Fruit fly (Drosophila melanogaster) whole organism, prepupa: ENCODE measurements around the gene CG11619.

Experiments used
- Blimp-1 ChIP-seq: fragments of 200-800 bp; sonication (Bioruptor generic); optimal IDR thresholded peaks from 3 replicates; lab custom pipeline; 2017; ENCODE audit warnings: missing biosample characterization, missing genetic modification characterization, mild to moderate bottlenecking, moderate library complexity, missing genetic modification reagents
- CG10631 ChIP-seq: fragments of 200-800 bp; sonication (Bioruptor generic); optimal IDR thresholded peaks from 2 replicates; lab custom pipeline; 2016; ENCODE audit warnings: missing biosample characterization, missing genetic modification characterization
- CG11294 ChIP-seq: fragments of 200-800 bp; sonication (Bioruptor generic); IDR thresholded peaks from 2 replicates; pipeline ENCODE4 v1.3.6; 2022; ENCODE audit warnings: missing biosample characterization, missing genetic modification characterization
- CG11762 ChIP-seq: fragments of 200-800 bp; sonication (Bioruptor generic); optimal IDR thresholded peaks from 3 replicates; lab custom pipeline; 2016; ENCODE audit warnings: missing biosample characterization, missing genetic modification characterization; ENCODE audit not compliant: insufficient read depth
- CG11902 ChIP-seq: fragments of 200-800 bp; sonication (Bioruptor generic); optimal IDR thresholded peaks from 3 replicates; lab custom pipeline; 2016; ENCODE audit warnings: missing biosample characterization, missing genetic modification characterization
- CG15336 ChIP-seq: fragments of 200-800 bp; sonication (Bioruptor generic); IDR thresholded peaks from 2 replicates; pipeline ENCODE4 v1.3.6; 2022; ENCODE audit warnings: missing biosample characterization, missing genetic modification characterization
- CG1621 ChIP-seq: fragments of 200-800 bp; sonication (Bioruptor generic); optimal IDR thresholded peaks from 3 replicates; lab custom pipeline; 2018; ENCODE audit warnings: missing biosample characterization, mild to moderate bottlenecking, missing genetic modification characterization
- CG16779 ChIP-seq: fragments of 200-800 bp; sonication (Bioruptor generic); optimal IDR thresholded peaks from 3 replicates; lab custom pipeline; 2017; ENCODE audit warnings: missing biosample characterization, mild to moderate bottlenecking, missing genetic modification characterization
- CG3032 ChIP-seq: fragments of 200-800 bp; optimal IDR thresholded peaks from 2 replicates; lab custom pipeline; 2019; ENCODE audit warnings: missing biosample characterization, mild to moderate bottlenecking, missing genetic modification characterization, moderate library complexity
- CG31627 ChIP-seq: fragments of 200-800 bp; sonication (Bioruptor generic); optimal IDR thresholded peaks from 3 replicates; lab custom pipeline; 2016; ENCODE audit warnings: missing biosample characterization, missing genetic modification characterization
- CG32006 ChIP-seq: fragments of 200-800 bp; sonication (Bioruptor generic); optimal IDR thresholded peaks from 3 replicates; lab custom pipeline; 2017; ENCODE audit warnings: missing biosample characterization, mild to moderate bottlenecking, missing genetic modification characterization
- CG34406 ChIP-seq: fragments of 200-800 bp; sonication (Bioruptor generic); optimal IDR thresholded peaks from 3 replicates; lab custom pipeline; 2016; ENCODE audit warnings: missing biosample characterization, missing genetic modification characterization
- CG3919 ChIP-seq: fragments of 200-800 bp; sonication (Bioruptor generic); optimal IDR thresholded peaks from 3 replicates; lab custom pipeline; 2016; ENCODE audit warnings: missing biosample characterization, missing genetic modification characterization
- CG4318 ChIP-seq: fragments of 200-800 bp; sonication (Bioruptor generic); optimal IDR thresholded peaks from 3 replicates; lab custom pipeline; 2017; ENCODE audit warnings: missing biosample characterization, mild to moderate bottlenecking, missing genetic modification characterization
- CG6163 ChIP-seq: fragments of 200-800 bp; sonication (Bioruptor generic); IDR thresholded peaks from 3 replicates; pipeline ENCODE4 v1.3.6; 2022; ENCODE audit warnings: missing biosample characterization, missing genetic modification characterization
- CG6276 ChIP-seq: fragments of 200-800 bp; sonication (Bioruptor generic); optimal IDR thresholded peaks from 2 replicates; lab custom pipeline; 2017; ENCODE audit warnings: missing biosample characterization, mild to moderate bottlenecking, missing genetic modification characterization
- CG6808 ChIP-seq: fragments of 200-800 bp; sonication (Bioruptor generic); optimal IDR thresholded peaks from 3 replicates; lab custom pipeline; 2017; ENCODE audit warnings: missing biosample characterization, missing genetic modification characterization, mild to moderate bottlenecking, moderate library complexity, missing genetic modification reagents
- CG6854 ChIP-seq: fragments of 200-800 bp; sonication (Bioruptor generic); optimal IDR thresholded peaks from 2 replicates; lab custom pipeline; 2017; ENCODE audit warnings: missing biosample characterization, mild to moderate bottlenecking, missing genetic modification characterization
- CG7368 ChIP-seq: fragments of 200-800 bp; sonication (Bioruptor generic); optimal IDR thresholded peaks from 3 replicates; lab custom pipeline; 2016; ENCODE audit warnings: missing biosample characterization, missing genetic modification characterization
- CG8119 ChIP-seq: fragments of 200-800 bp; sonication (Bioruptor generic); IDR thresholded peaks from 3 replicates; pipeline ENCODE4 v1.3.6; 2022; ENCODE audit warnings: missing biosample characterization, missing genetic modification characterization
- CG8319 ChIP-seq: fragments of 200-800 bp; sonication (Bioruptor generic); optimal IDR thresholded peaks from 3 replicates; lab custom pipeline; 2016; ENCODE audit warnings: missing biosample characterization, missing genetic modification characterization
- CG8632 ChIP-seq: fragments of 200-800 bp; sonication (Bioruptor generic); optimal IDR thresholded peaks from 3 replicates; lab custom pipeline; 2016; ENCODE audit warnings: missing biosample characterization, missing genetic modification characterization
- Eip75B ChIP-seq: fragments of 200-800 bp; sonication (Bioruptor generic); optimal IDR thresholded peaks from 3 replicates; lab custom pipeline; 2016; ENCODE audit warnings: missing biosample characterization, missing genetic modification characterization
- Eip78C ChIP-seq: fragments of 200-800 bp; sonication (Bioruptor generic); peaks from one replicate; lab custom pipeline; 2016; ENCODE audit warnings: missing biosample characterization, missing genetic modification characterization
- Ets21C ChIP-seq: fragments of 200-800 bp; sonication (Bioruptor generic); optimal IDR thresholded peaks from 3 replicates; lab custom pipeline; 2016; ENCODE audit warnings: missing biosample characterization, missing genetic modification characterization
- Ets96B ChIP-seq: fragments of 200-800 bp; optimal IDR thresholded peaks from 2 replicates; lab custom pipeline; 2019; ENCODE audit warnings: missing biosample characterization, mild to moderate bottlenecking, missing genetic modification characterization, moderate library complexity
- Gug ChIP-seq: fragments of 200-800 bp; sonication (Bioruptor generic); IDR thresholded peaks from 2 replicates; pipeline ENCODE4 v1.3.6; 2022; ENCODE audit warnings: missing biosample characterization, missing genetic modification characterization
- Hr38 ChIP-seq: sonication (Bioruptor generic); optimal IDR thresholded peaks from 2 replicates; lab custom pipeline; 2016; ENCODE audit warnings: missing biosample characterization, missing genetic modification characterization
- Hr39 ChIP-seq: fragments of 200-800 bp; sonication (Bioruptor generic); optimal IDR thresholded peaks from 2 replicates; lab custom pipeline; 2016; ENCODE audit warnings: missing biosample characterization, missing genetic modification characterization
- Hr4 ChIP-seq: fragments of 200-800 bp; sonication (Bioruptor generic); optimal IDR thresholded peaks from 3 replicates; lab custom pipeline; 2016; ENCODE audit warnings: missing biosample characterization, missing genetic modification characterization
- Lpt ChIP-seq: fragments of 200-800 bp; sonication (Bioruptor generic); optimal IDR thresholded peaks from 3 replicates; lab custom pipeline; 2016; ENCODE audit warnings: missing biosample characterization, missing genetic modification characterization
- Met ChIP-seq: fragments of 200-800 bp; sonication (Bioruptor generic); optimal IDR thresholded peaks from 3 replicates; lab custom pipeline; 2016; ENCODE audit warnings: missing biosample characterization, missing genetic modification characterization
- OdsH ChIP-seq: fragments of 200-800 bp; sonication (Bioruptor generic); optimal IDR thresholded peaks from 3 replicates; lab custom pipeline; 2016; ENCODE audit warnings: missing biosample characterization, missing genetic modification characterization
- Sox102F ChIP-seq: fragments of 200-800 bp; sonication (Bioruptor generic); optimal IDR thresholded peaks from 2 replicates; lab custom pipeline; 2016; ENCODE audit warnings: missing biosample characterization, mild to moderate bottlenecking, missing genetic modification characterization
- Sox14 ChIP-seq: fragments of 200-800 bp; sonication (Bioruptor generic); optimal IDR thresholded peaks from 3 replicates; lab custom pipeline; 2016; ENCODE audit warnings: missing biosample characterization, missing genetic modification characterization
- achi ChIP-seq: fragments of 200-800 bp; sonication (Bioruptor generic); optimal IDR thresholded peaks from 3 replicates; lab custom pipeline; 2016; ENCODE audit warnings: missing biosample characterization, missing genetic modification characterization
- acj6 ChIP-seq: fragments of 200-800 bp; sonication (Bioruptor generic); optimal IDR thresholded peaks from 3 replicates; lab custom pipeline; 2016; ENCODE audit warnings: missing biosample characterization, missing genetic modification characterization
- cyc ChIP-seq: fragments of 200-800 bp; sonication (Bioruptor generic); optimal IDR thresholded peaks from 3 replicates; lab custom pipeline; 2016; ENCODE audit warnings: missing biosample characterization, missing genetic modification characterization
- dac ChIP-seq: fragments of 200-800 bp; sonication (Bioruptor generic); optimal IDR thresholded peaks from 2 replicates; lab custom pipeline; 2017; ENCODE audit warnings: missing biosample characterization, mild to moderate bottlenecking, missing genetic modification characterization
- dsx ChIP-seq: fragments of 200-800 bp; optimal IDR thresholded peaks from 3 replicates; lab custom pipeline; 2019; ENCODE audit warnings: missing biosample characterization, mild to moderate bottlenecking, missing genetic modification characterization, moderate library complexity; ENCODE audit not compliant: poor library complexity, severe bottlenecking
- esn ChIP-seq: fragments of 200-800 bp; sonication (Bioruptor generic); optimal IDR thresholded peaks from 2 replicates; lab custom pipeline; 2016; ENCODE audit warnings: missing biosample characterization, mild to moderate bottlenecking, missing genetic modification characterization, moderate library complexity
- lz ChIP-seq: fragments of 200-800 bp; sonication (Bioruptor generic); optimal IDR thresholded peaks from 3 replicates; lab custom pipeline; 2016; ENCODE audit warnings: missing biosample characterization, missing genetic modification characterization
- net ChIP-seq: fragments of 200-800 bp; sonication (Bioruptor generic); optimal IDR thresholded peaks from 3 replicates; lab custom pipeline; 2016; ENCODE audit warnings: missing biosample characterization, missing genetic modification characterization
- pdm3 ChIP-seq: fragments of 200-800 bp; sonication (Bioruptor generic); optimal IDR thresholded peaks from 3 replicates; lab custom pipeline; 2016; ENCODE audit warnings: missing biosample characterization, missing genetic modification characterization
- salr ChIP-seq, 2 experiments: fragments of 200-800 bp; sonication (Bioruptor generic); optimal IDR thresholded peaks; 3 replicates each; lab custom pipeline; 2016 to 2018; ENCODE audit warnings: missing biosample characterization in 2 of 2, missing genetic modification characterization in 2 of 2, mild to moderate bottlenecking in 1 of 2
- svp ChIP-seq: fragments of 200-800 bp; sonication (Bioruptor generic); peaks from one replicate; lab custom pipeline; 2016; ENCODE audit warnings: missing biosample characterization, missing genetic modification characterization
- topi ChIP-seq: fragments of 200-800 bp; sonication (Bioruptor generic); optimal IDR thresholded peaks from 3 replicates; lab custom pipeline; 2016; ENCODE audit warnings: missing biosample characterization, missing genetic modification characterization
- vri ChIP-seq: fragments of 200-800 bp; sonication (Bioruptor generic); optimal IDR thresholded peaks from 3 replicates; lab custom pipeline; 2016; ENCODE audit warnings: missing biosample characterization, mild to moderate bottlenecking, missing genetic modification characterization

Gene CG11619

DNA sequence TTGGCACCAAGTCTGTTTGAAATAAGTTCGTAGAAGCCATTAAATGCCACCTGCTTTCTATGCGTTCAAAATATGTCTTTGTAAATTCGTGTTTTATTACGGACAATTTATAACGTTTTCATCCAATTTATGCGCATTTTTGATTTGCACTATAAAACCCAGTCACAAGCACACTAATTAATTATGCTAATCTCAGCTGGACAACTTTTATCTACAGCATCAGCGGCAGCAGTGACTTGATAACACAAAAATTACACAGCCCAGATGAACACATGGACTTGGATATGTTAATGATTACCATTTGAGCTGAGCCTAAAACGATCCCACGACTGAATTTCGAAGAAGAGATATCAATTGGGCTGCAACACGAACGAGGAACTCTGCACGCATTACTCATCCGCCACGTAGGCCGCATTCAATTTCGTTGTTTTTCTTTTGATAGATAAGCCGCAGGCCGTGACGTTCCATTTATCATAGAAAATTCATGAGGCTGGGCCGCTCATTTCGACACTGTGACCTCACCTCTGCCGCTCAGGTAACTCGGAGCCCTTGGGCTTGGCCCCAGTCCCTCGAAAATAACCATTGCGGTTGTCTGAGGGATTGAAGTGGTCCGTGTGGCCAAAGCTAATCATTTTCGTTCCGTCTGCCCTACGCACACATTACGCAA is 25.1 kb upstream of the CG11619 start:
- TF ChIP-seq OdsH (GFP tag; lab: Kevin White, UChicago) = no peak
- no peak for TF ChIP-seq dac (GFP tag; lab: Kevin White, UChicago)
- TF ChIP-seq CG6854 (GFP tag; lab: Kevin White, UChicago) = no peak
- TF ChIP-seq Hr38 (GFP tag; lab: Kevin White, UChicago) = no peak
- no peak for TF ChIP-seq cyc (GFP tag; lab: Kevin White, UChicago)
- TF ChIP-seq salr (GFP tag; optimal IDR thresholded peaks at IDR 0.05; lab: Kevin White, UChicago) = no peak
- no peak for TF ChIP-seq Blimp-1
- no peak for TF ChIP-seq CG31627 (GFP tag; lab: Kevin White, UChicago)
- no peak for TF ChIP-seq CG6808 (GFP tag; lab: Kevin White, UChicago)
- TF ChIP-seq vri (GFP tag; lab: Kevin White, UChicago) = no peak
- no peak for TF ChIP-seq net (GFP tag; lab: Kevin White, UChicago)
- no peak for TF ChIP-seq CG16779
- no peak for TF ChIP-seq CG11762 (GFP tag; lab: Kevin White, UChicago)
- TF ChIP-seq CG3032 (tag; lab: Kevin White, UChicago) = no peak
- no peak for TF ChIP-seq Hr39
- no peak for TF ChIP-seq lz (GFP tag; lab: Kevin White, UChicago)

DNA sequence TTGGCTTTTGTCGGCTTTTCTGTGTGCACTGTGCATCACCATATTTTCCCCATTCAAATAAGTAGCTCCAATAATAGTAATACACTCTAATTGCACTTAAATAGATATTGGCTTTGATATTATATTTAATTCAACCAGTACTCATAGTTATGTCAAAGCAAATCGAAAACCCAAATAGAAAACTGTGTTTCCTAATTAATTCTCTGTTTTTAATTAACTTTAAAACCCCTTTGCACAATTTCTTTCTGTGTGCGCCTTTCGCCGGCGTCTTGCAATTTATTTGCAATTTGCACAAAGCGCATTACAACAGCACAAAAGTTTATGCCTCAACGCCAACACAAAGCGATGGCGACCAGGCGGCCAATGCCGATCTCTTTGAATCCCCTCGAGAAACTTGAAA is 23.1 kb upstream of the CG11619 start:
- TF ChIP-seq dsx (GFP tag; lab: Kevin White, UChicago) (no peak), Gug (GFP tag; lab: Robert Waterston, UW) (0 out of 2 replicates have a peak, but pooled peaks have one; percentile 25), topi (peak; percentile 8), Ets96B (tag; lab: Kevin White, UChicago) (peak; percentile 14), Lpt (peak; percentile 64), salr (GFP tag; optimal IDR thresholded peaks at IDR 0.05; lab: Kevin White, UChicago) (peak in 1 of 2 experiments; percentile 44), CG6276 (GFP tag; lab: Kevin White, UChicago) (peak; percentile 48), CG3919 (GFP tag; lab: Kevin White, UChicago) (peak; percentile 54), CG34406 (GFP tag; lab: Kevin White, UChicago) (peak; percentile 1), CG7368 (GFP tag; lab: Kevin White, UChicago) (no peak), CG8632 (GFP tag; lab: Kevin White, UChicago) (peak; percentile 30), lz (GFP tag; lab: Kevin White, UChicago) (peak; percentile 16), dac (GFP tag; lab: Kevin White, UChicago) (no peak), CG31627 (GFP tag; lab: Kevin White, UChicago) (peak; percentile 3), Hr4 (GFP tag; lab: Kevin White, UChicago) (peak; percentile 83), pdm3 (GFP tag; lab: Kevin White, UChicago) (peak; percentile 65), Sox14 (peak; percentile 51), CG6808 (GFP tag; lab: Kevin White, UChicago) (no peak), CG3032 (tag; lab: Kevin White, UChicago) (no peak), CG6163 (GFP tag; lab: Robert Waterston, UW) (peak; percentile 46; the same call in 2 of the 3 replicates), net (GFP tag; lab: Kevin White, UChicago) (peak; percentile 30), CG8319 (GFP tag; lab: Kevin White, UChicago) (no peak), CG1621 (tag; lab: Kevin White, UChicago) (no peak), Eip75B (GFP tag; lab: Kevin White, UChicago) (no peak), esn (GFP tag; lab: Kevin White, UChicago) (peak; percentile 57), CG10631 (peak; percentile 10), CG8119 (GFP tag; lab: Robert Waterston, UW) (peak; percentile 83), acj6 (peak; percentile 43), CG11294 (0 out of 2 replicates have a peak, but pooled peaks have one; percentile 11), achi (GFP tag; lab: Kevin White, UChicago) (peak; percentile 40), Sox102F (GFP tag; lab: Kevin White, UChicago) (peak; percentile 40), CG32006 (GFP tag; lab: Kevin White, UChicago) (peak; percentile 78), Ets21C (no peak), cyc (GFP tag; lab: Kevin White, UChicago) (peak; percentile 10), svp (no peak), CG11902 (GFP tag; lab: Kevin White, UChicago) (no peak), Met (peak; percentile 50), CG6854 (GFP tag; lab: Kevin White, UChicago) (no peak), CG4318 (GFP tag; lab: Kevin White, UChicago) (peak; percentile 45), CG16779 (no peak), Eip78C (GFP tag; lab: Kevin White, UChicago) (peak; percentile 82), Blimp-1 (no peak), CG15336 (peak; percentile 81)
